Fruit fly (Drosophila melanogaster) Kc167 (cell line): ENCODE data around the gene Rpp14a.

ENCODE experiments used
- Myc ChIP-seq: fragments of >200 bp; optimal IDR thresholded peaks from 2 replicates; lab custom pipeline; 2017; ENCODE audit warnings: missing external identifiers
- Sin3A ChIP-seq: fragments of >200 bp; optimal IDR thresholded peaks from 2 replicates; lab custom pipeline; 2018; ENCODE audit warnings: missing external identifiers
- h ChIP-seq: fragments of >200 bp; optimal IDR thresholded peaks from 3 replicates; lab custom pipeline; 2018; ENCODE audit warnings: missing external identifiers
- psq ChIP-seq: fragments of >200 bp; optimal IDR thresholded peaks from 2 replicates; lab custom pipeline; 2017; ENCODE audit warnings: missing external identifiers
- ttk ChIP-seq: sonication (Bioruptor generic); optimal IDR thresholded peaks from 2 replicates; lab custom pipeline; 2017; ENCODE audit warnings: missing external identifiers

DNA sequence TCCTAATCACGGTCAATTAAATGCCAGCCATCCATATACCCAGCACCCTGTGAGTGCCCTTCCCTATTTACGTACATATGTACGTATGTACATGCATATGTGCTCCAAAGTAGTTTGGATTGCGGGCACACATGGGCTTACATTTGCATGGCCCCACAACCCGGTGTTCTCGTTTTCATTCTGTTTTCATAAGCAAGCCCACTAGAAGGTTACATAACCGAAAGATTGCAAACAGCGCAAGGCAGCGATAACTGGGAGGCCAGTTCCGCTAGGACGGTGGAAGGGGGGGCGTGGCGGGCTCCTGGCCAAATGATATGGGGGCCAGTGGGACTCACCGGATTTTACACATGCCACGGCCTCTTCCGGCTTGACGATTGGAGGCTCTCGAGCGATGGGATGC lies 42.2 kb upstream of the Rpp14a start:
- no peak for TF ChIP-seq h
- no peak for TF ChIP-seq ttk (lab: Kevin White, UChicago)
- TF ChIP-seq Sin3A (lab: Kevin White, UChicago), result no peak
- TF ChIP-seq Myc, result no peak
- TF ChIP-seq psq (lab: Kevin White, UChicago), result no peak
